Worm (Caenorhabditis elegans): Measurements from ENCODE around the gene C29E4.12.
A peak's percentile ranks its signal among the peaks of the same experiment; 100 is the strongest.
"Not testable (repeated sequence)": the region's sequence is repeated elsewhere in the genome, so short reads cannot be mapped to it uniquely, and the experiment has no call there.

C29E4.12 gene

DNA sequence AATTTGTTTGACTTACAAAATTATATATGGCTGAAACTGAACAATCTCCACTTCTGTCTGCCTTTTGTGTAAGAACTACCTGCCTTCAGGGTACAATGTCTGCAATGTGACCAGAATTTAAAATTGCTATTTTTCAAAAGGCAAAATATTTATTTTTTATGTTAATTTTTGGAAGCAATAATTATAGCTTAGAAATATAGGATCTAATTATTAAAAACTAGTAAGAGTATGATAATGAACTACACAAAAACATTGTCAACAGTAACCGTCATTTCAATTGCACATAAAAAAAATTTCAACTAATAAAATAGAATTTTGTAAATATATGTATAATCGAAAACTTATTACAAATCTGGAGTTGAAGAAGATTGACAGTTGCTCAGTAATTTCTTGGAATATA lies 16.0 kb downstream of the C29E4.12 start, which contains the start of gene C29E4.9:
TSS of gene C29E4.9 (minus strand) at position 101 of the 400 bp plus-strand sequence.
- no peak for TF ChIP-seq ztf-25 (GFP tag; IDR thresholded peaks at IDR 0.05)
- TF ChIP-seq T07F8.4 (tag; optimal IDR thresholded peaks at IDR 0.05) = no peak
- no peak for TF ChIP-seq let-607 (tag; optimal IDR thresholded peaks at IDR 0.05)
- no peak for TF ChIP-seq madf-8 (GFP tag; conservative IDR thresholded peaks at IDR 0.05)
- TF ChIP-seq madf-6 (GFP tag; IDR thresholded peaks at IDR 0.05) = no peak
- no peak for TF ChIP-seq lin-26 (GFP tag; IDR thresholded peaks at IDR 0.05)
- no peak for TF ChIP-seq lin-35 (GFP tag; optimal IDR thresholded peaks at IDR 0.05)
- TF ChIP-seq attf-6 (GFP tag; IDR thresholded peaks at IDR 0.05) = no peak
- TF ChIP-seq nhr-179 (tag; optimal IDR thresholded peaks at IDR 0.05) = no peak
- no peak for TF ChIP-seq madf-10 (tag; optimal IDR thresholded peaks at IDR 0.05)
- no peak for TF ChIP-seq hmg-20 (GFP tag; IDR thresholded peaks at IDR 0.05)
- no peak for TF ChIP-seq ztf-26 (tag; optimal IDR thresholded peaks at IDR 0.05)
- no peak for TF ChIP-seq aptf-2 (GFP tag; conservative IDR thresholded peaks at IDR 0.05)
- TF ChIP-seq sea-2 (GFP tag; IDR thresholded peaks at IDR 0.05) = no peak

DNA sequence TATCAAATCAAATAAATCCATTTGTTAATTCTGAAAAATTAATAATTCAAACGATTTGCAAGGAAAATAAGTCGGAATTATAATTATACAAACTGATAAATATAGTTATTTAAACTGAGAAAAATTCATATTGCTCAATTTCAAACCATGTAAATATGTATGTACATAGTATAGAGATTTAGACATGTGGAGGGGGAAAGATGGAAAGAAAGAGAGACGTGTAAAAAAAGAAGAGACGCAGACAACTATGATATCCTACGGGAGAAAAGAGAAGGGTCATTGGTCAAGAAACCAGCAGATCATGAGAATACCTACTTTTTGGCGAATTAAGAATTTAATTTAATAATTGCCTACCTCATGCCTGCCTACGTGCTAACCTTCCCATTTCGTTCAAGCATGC lies 17.1 kb downstream of the C29E4.12 start, which contains the start of gene C29E4.11:
TSS of gene C29E4.11 (minus strand) at position 30 of the 400 bp plus-strand sequence.
- TF ChIP-seq hmg-1.2 (GFP tag; IDR thresholded peaks at IDR 0.05) (peak; percentile 85), C17E4.6 (GFP tag; IDR thresholded peaks at IDR 0.05) (no peak)

ce11 chrIII:7958922-7959609 lies 18.1 kb downstream of the C29E4.12 start, which contains the start of gene F54H12.10:
F54H12.10 (minus strand) TSS chrIII:7958972.
- TF ChIP-seq cebp-1 (GFP tag; IDR thresholded peaks at IDR 0.05) = not testable (repeated sequence)
- TF ChIP-seq cebp-1 (tag; optimal IDR thresholded peaks at IDR 0.05) (peak; percentile 40), B0261.1 (tag; optimal IDR thresholded peaks at IDR 0.05) (peak; percentile 43), rpc-1 (optimal IDR thresholded peaks at IDR 0.05) (peak; percentile 32), rpc-1 (tag; optimal IDR thresholded peaks at IDR 0.05) (peak; percentile 66), hmg-1.2 (GFP tag; IDR thresholded peaks at IDR 0.05) (peak; percentile 72; the same call in 1 of the 2 replicates), nfyb-1 (GFP tag; IDR thresholded peaks at IDR 0.05) (peak; percentile 58; the same call in 1 of the 2 replicates), tbp1 (GFP tag; optimal IDR thresholded peaks at IDR 0.05) (peak; percentile 0)

- not testable (repeated sequence) for TF ChIP-seq madf-3 (GFP tag; IDR thresholded peaks at IDR 0.05); Y67H2A.10 (GFP tag; conservative IDR thresholded peaks at IDR 0.05); ztf-26 (tag; optimal IDR thresholded peaks at IDR 0.05)
These were observed 21.7 kb downstream of the C29E4.12 start, which contains the start of gene F54H12.4 for ce11 chrIII:7962641-7963040. F54H12.4 (minus strand) TSS chrIII:7962741.

DNA sequence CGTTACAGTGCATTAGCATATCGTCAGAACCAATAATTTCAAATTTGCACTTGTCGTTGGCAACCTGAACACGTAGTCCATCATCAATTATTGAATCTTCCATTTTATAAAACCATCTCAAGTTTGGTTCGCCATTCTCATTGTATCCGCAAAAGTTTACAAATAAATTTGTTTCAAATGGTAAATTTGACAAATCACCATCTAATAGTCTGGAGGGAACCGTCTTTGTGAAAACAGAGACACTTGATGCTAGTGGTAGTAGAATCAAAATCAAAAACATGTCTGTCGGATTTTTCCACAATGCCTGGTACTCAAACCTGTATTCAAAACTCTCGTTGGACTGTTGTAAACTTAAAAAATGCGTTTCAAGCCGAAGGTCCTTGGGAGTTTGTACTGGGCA lies 23.3 kb downstream of the C29E4.12 start, which contains the start of gene F54H12.2:
TSS of gene F54H12.2 (plus strand) at position 301 of the 400 bp plus-strand sequence.
- not testable (repeated sequence) for TF ChIP-seq F39B2.1 (GFP tag; IDR thresholded peaks at IDR 0.05); hrde-1 (tag; optimal IDR thresholded peaks at IDR 0.05; ENCODE audit: borderline replicate concordance); nhr-27 (tag; optimal IDR thresholded peaks at IDR 0.05)

Data from whole organism, young adult.